Worm (Caenorhabditis elegans): ENCODE data around the gene ins-6.

Gene ins-6

ce11 chrII:6047639-6048159, 47.5 kb downstream of the ins-6 start, which contains the start of the genes R12C12.6 and ran-5:
R12C12.6 (minus strand) TSS chrII:6047867.
ran-5 (plus strand) TSS chrII:6048109.
- no peak for TF ChIP-seq unc-62 (GFP tag; optimal IDR thresholded peaks at IDR 0.05)

- TF ChIP-seq unc-62 (GFP tag; optimal IDR thresholded peaks at IDR 0.05), result no peak
These were observed 49.3 kb downstream of the ins-6 start for ce11 chrII:6049546-6049945.

ce11 chrII:6050120-6050519, 49.9 kb downstream of the ins-6 start, which contains the start of gene gldc-1:
gldc-1 (plus strand) TSS chrII:6050420.
- no peak for TF ChIP-seq unc-62 (GFP tag; optimal IDR thresholded peaks at IDR 0.05)
